Fruit fly (Drosophila melanogaster) whole organism, wandering third instar larva: ENCODE results near the gene CG33648.

Experiments
- CG32264 ChIP-seq: fragments of 200-800 bp; sonication (Bioruptor generic); optimal IDR thresholded peaks from 2 replicates; lab custom pipeline; 2016; ENCODE audit warnings: missing biosample characterization, missing genetic modification characterization
- jim ChIP-seq: fragments of 175-275, 200-325 bp; sonication (Bioruptor generic); optimal IDR thresholded peaks from 2 replicates; lab custom pipeline; 2016; ENCODE audit warnings: missing biosample characterization, mild to moderate bottlenecking, missing genetic modification characterization

DNA sequence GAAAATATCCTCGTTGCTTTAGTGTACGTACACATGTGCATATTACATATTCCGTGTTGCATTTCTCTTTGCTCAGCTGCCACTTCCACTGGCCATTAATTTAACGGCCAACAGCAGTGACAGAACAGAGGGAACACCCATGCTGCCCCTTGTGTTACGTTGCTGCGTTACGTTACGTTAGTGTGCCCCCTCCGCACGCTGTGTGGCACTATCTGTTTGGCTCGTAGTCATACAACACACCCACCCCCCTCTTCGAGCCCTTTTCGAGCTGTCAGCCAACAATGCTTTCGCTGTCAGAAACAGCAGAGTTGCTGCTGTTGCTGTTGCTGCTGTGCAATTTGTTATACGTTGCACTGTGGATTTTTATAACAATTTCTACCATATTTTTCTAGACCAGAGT is 3.6 kb upstream of the CG33648 start:
- no peak for TF ChIP-seq CG32264
- no peak for TF ChIP-seq jim (GFP tag; lab: Kevin White, UChicago)
